Worm (Caenorhabditis elegans) whole organism, young adult: ENCODE measurements around the gene lgmn-1.

Experiments
- athp-1 ChIP-seq: sonication (generic microtip); optimal IDR thresholded peaks from 2 replicates; lab custom pipeline; 2017; ENCODE audit warnings: mild to moderate bottlenecking, missing genetic modification characterization, missing compliant biosample characterization
- bed-1 ChIP-seq: fragments of 200-800 bp; sonication (Bioruptor generic); IDR thresholded peaks from 2 replicates; pipeline ENCODE4 v1.3.6; 2022; ENCODE audit warnings: missing genetic modification reagents, missing genetic modification characterization, missing compliant biosample characterization
- ceh-100 ChIP-seq: fragments of 200-800 bp; sonication (Bioruptor generic); IDR thresholded peaks from 2 replicates; pipeline ENCODE4 v1.3.6; 2022; ENCODE audit warnings: missing genetic modification reagents, missing genetic modification characterization, missing compliant biosample characterization
- chd-7 ChIP-seq: sonication (generic microtip); optimal IDR thresholded peaks from 2 replicates; lab custom pipeline; 2016; ENCODE audit warnings: mild to moderate bottlenecking, missing genetic modification characterization, moderate library complexity, missing compliant biosample characterization
- die-1 ChIP-seq: sonication (generic microtip); optimal IDR thresholded peaks from 2 replicates; lab custom pipeline; 2016; ENCODE audit warnings: missing genotype, mild to moderate bottlenecking, missing genetic modification characterization, missing compliant biosample characterization
- hlh-12 ChIP-seq: sonication (generic microtip); optimal IDR thresholded peaks from 2 replicates; lab custom pipeline; 2016; ENCODE audit warnings: missing genetic modification characterization, missing compliant biosample characterization
- hmg-1.2 ChIP-seq: fragments of 200-800 bp; sonication (Bioruptor generic); IDR thresholded peaks from 2 replicates; pipeline ENCODE4 v1.3.6; 2022; ENCODE audit warnings: missing genetic modification reagents, missing genetic modification characterization, missing compliant biosample characterization
- lin-26 ChIP-seq: fragments of 200-800 bp; sonication (Bioruptor generic); IDR thresholded peaks from 2 replicates; pipeline ENCODE4 v1.3.6; 2022; ENCODE audit warnings: missing genetic modification reagents, missing genetic modification characterization, missing compliant biosample characterization
- mel-28 ChIP-seq: sonication (generic microtip); optimal IDR thresholded peaks from 2 replicates; lab custom pipeline; 2016; ENCODE audit warnings: borderline replicate concordance, mild to moderate bottlenecking, missing genetic modification characterization, missing compliant biosample characterization
- nfyb-1 ChIP-seq: fragments of 200-800 bp; sonication (Bioruptor generic); IDR thresholded peaks from 2 replicates; pipeline ENCODE4 v1.3.6; 2022; ENCODE audit warnings: missing genetic modification reagents, missing genetic modification characterization, missing compliant biosample characterization
- unc-62 ChIP-seq: fragments of 150-350 bp; optimal IDR thresholded peaks from 2 replicates; lab custom pipeline; 2014; ENCODE audit warnings: missing biosample characterization, missing genetic modification reagents, missing genetic modification characterization

- TF ChIP-seq chd-7 (no peak), mel-28 (tag; lab: Kevin White, UChicago) (no peak), hmg-1.2 (GFP tag; lab: Robert Waterston, UW) (peak; percentile 97), nfyb-1 (GFP tag; lab: Robert Waterston, UW) (peak; percentile 87), ceh-100 (peak; percentile 71), unc-62 (GFP tag; lab: Kevin White, UChicago) (no peak), lin-26 (GFP tag; lab: Robert Waterston, UW) (no peak), hlh-12 (tag; lab: Kevin White, UChicago) (no peak), die-1 (tag; lab: Kevin White, UChicago) (peak; percentile 9), athp-1 (tag; lab: Kevin White, UChicago) (no peak), bed-1 (GFP tag; lab: Robert Waterston, UW) (no peak)
Measured at ce11 chrV:12491070-12491643, 21.7 kb upstream of the lgmn-1 start.
